Worm (Caenorhabditis elegans): ENCODE data around the gene math-5.

DNA sequence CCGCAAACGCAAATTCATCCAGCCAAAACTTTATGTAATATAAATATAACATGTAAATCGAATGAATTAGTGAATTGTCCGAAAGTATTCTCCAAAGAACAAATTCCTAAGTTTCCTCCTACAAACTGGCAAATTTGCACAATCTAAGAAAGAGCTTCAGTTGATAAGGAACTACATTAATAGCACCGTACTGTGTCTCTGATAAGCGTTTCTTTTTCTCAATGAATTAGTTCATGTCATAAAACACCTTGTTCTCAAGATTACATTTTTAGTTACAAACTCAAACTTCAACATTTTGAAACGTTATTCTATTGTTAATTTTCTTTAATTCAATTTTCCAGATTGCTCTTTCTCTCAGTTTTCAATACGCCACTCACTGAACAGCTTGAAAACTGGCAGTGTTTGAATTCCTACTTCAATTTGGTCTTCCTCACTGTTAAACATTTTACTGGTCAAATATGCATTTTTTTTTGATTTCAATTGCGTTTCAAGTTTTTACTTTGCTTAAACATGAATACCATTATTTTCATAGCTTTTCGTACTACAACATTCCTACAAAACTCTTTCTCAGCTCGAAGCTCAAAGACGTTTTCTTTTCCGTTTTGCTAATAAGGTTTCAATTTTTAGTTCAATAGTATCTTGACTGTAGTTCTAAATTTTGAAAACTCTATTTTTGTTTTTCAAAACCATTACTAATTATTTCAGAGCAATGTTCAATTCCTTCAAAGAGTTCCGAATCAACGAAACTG is 16.7 kb downstream of the math-5 start, which contains the start of gene math-15:
- TF ChIP-seq ama-1 (optimal IDR thresholded peaks at IDR 0.05), result no peak
- no peak for TF ChIP-seq ama-1 (GFP tag; optimal IDR thresholded peaks at IDR 0.05)
- TF ChIP-seq Y56A3A.18 (GFP tag; IDR thresholded peaks at IDR 0.05), result no peak
- no peak for TF ChIP-seq fkh-3 (tag; optimal IDR thresholded peaks at IDR 0.05)
- TF ChIP-seq Y53G8AR.9 (GFP tag; conservative IDR thresholded peaks at IDR 0.05), result no peak
- no peak for TF ChIP-seq somi-1 (GFP tag; optimal IDR thresholded peaks at IDR 0.05)
- no peak for TF ChIP-seq hmg-1.2 (GFP tag; IDR thresholded peaks at IDR 0.05)
- TF ChIP-seq nfyb-1 (GFP tag; IDR thresholded peaks at IDR 0.05), result no peak
